Fruit fly (Drosophila melanogaster): Measurements from ENCODE around the gene Sfp24C1.

Gene Sfp24C1

DNA sequence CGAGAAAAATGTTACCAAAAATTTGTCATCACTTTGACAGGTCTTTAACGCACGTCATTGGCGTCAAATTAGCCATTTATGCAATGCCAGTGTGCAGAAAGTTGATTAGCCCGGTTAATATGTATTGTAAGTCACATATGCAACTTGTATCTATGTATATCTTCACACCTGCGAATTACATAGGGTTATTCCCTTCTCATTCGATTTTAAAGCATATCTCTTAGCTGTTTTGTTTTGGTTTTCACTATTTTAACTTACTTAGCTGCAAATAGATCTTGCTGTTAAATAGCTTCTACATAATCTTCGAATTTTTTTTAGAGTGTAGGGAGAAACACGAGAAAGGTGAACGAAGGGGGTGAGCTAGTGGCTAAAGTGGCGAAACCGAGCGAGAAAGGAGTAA lies 30.6 kb downstream of the Sfp24C1 start:
- TF ChIP-seq insv (optimal IDR thresholded peaks at IDR 0.05) (no peak), h (optimal IDR thresholded peaks at IDR 0.05) (no peak), Sin3A (optimal IDR thresholded peaks at IDR 0.05) (no peak), ttk (optimal IDR thresholded peaks at IDR 0.05) (no peak), Myc (optimal IDR thresholded peaks at IDR 0.05) (no peak), psq (optimal IDR thresholded peaks at IDR 0.05) (no peak)

- TF ChIP-seq ttk (optimal IDR thresholded peaks at IDR 0.05) (no peak), h (optimal IDR thresholded peaks at IDR 0.05) (no peak), Myc (optimal IDR thresholded peaks at IDR 0.05) (no peak), psq (optimal IDR thresholded peaks at IDR 0.05) (no peak), Sin3A (optimal IDR thresholded peaks at IDR 0.05) (no peak), insv (optimal IDR thresholded peaks at IDR 0.05) (no peak)
Observed at dm6 chr2L:3737003-3737662, 36.7 kb downstream of the Sfp24C1 start.

- TF ChIP-seq Myc (optimal IDR thresholded peaks at IDR 0.05) (no peak), ttk (optimal IDR thresholded peaks at IDR 0.05) (no peak), insv (optimal IDR thresholded peaks at IDR 0.05) (no peak), h (optimal IDR thresholded peaks at IDR 0.05) (no peak), Sin3A (optimal IDR thresholded peaks at IDR 0.05) (no peak), psq (optimal IDR thresholded peaks at IDR 0.05) (no peak)
Observed at dm6 chr2L:3737682-3738081, 37.2 kb downstream of the Sfp24C1 start.

dm6 chr2L:3740443-3740842 lies 40.0 kb downstream of the Sfp24C1 start:
- no peak for TF ChIP-seq Sin3A (optimal IDR thresholded peaks at IDR 0.05)

DNA sequence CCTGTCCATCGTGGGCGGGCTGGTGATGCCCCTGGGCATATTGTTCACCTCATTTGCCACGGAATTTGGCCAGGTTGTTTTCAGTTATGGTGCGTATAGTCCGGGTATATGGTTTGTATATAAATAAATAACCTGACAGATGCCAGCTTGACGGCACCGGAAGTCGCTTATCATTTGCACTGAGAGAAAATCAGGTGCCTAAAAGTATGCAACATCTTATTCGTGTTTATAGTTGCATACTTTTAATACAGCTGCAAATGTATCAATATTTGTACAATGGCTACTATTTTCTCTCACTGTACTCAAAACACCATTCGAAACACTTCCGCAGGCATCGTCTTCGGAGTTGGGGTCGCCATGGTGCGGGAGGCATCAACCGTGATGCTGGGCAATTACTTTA lies 48.2 kb downstream of the Sfp24C1 start:
- no peak for TF ChIP-seq Myc (optimal IDR thresholded peaks at IDR 0.05)
- no peak for TF ChIP-seq h (optimal IDR thresholded peaks at IDR 0.05)
- no peak for TF ChIP-seq Sin3A (optimal IDR thresholded peaks at IDR 0.05)
- no peak for TF ChIP-seq ttk (optimal IDR thresholded peaks at IDR 0.05)
- TF ChIP-seq insv (optimal IDR thresholded peaks at IDR 0.05): no peak

All from Kc167 (cell line).